Worm (Caenorhabditis elegans) whole organism, L1 larva: Measurements from ENCODE around the gene tab-1.

ENCODE experiments used
- C04F5.9 ChIP-seq: sonication (generic microtip); optimal IDR thresholded peaks from 2 replicates; lab custom pipeline; 2016; ENCODE audit warnings: missing genetic modification characterization, missing compliant biosample characterization
- C16A3.4 ChIP-seq: fragments of 150-350 bp; optimal IDR thresholded peaks from 2 replicates; lab custom pipeline; 2014; ENCODE audit warnings: missing biosample characterization, missing genetic modification characterization
- alr-1 ChIP-seq: fragments of 200-800 bp; sonication (Bioruptor generic); optimal IDR thresholded peaks from 2 replicates; lab custom pipeline; 2018; ENCODE audit warnings: borderline replicate concordance, mild to moderate bottlenecking, missing genetic modification characterization, missing compliant biosample characterization
- blmp-1 ChIP-seq: fragments of 150-350 bp; optimal IDR thresholded peaks from 2 replicates; lab custom pipeline; 2014; ENCODE audit warnings: missing biosample characterization, missing genetic modification characterization
- ceh-82 ChIP-seq, 3 experiments: fragments of 150-350 bp in 1 of 3; sonication (generic microtip) in 2 of 3; optimal IDR thresholded peaks; 2 replicates each; lab custom pipeline; 2014 to 2017; ENCODE audit warnings: missing biosample characterization in 3 of 3, missing genetic modification characterization in 3 of 3
- ceh-90 ChIP-seq: sonication (generic microtip); optimal IDR thresholded peaks from 2 replicates; lab custom pipeline; 2016; ENCODE audit warnings: missing genetic modification characterization, missing compliant biosample characterization
- ces-1 ChIP-seq: fragments of 150-350 bp; optimal IDR thresholded peaks from 2 replicates; lab custom pipeline; 2014; ENCODE audit warnings: missing biosample characterization, missing genetic modification reagents, missing genetic modification characterization
- dpl-1 ChIP-seq, 3 experiments: fragments of 150-350 bp in 2 of 3; sonication (generic microtip) in 1 of 3; optimal IDR thresholded peaks; 2 replicates each; lab custom pipeline; 2014 to 2017; ENCODE audit warnings: missing biosample characterization in 3 of 3, missing genetic modification characterization in 3 of 3, missing genetic modification reagents in 3 of 3
- dsc-1 ChIP-seq: sonication (generic microtip); optimal IDR thresholded peaks from 2 replicates; lab custom pipeline; 2016; ENCODE audit warnings: mild to moderate bottlenecking, missing genetic modification characterization, missing compliant biosample characterization
- efl-1 ChIP-seq, 4 experiments: fragments of 150-350 bp; optimal IDR thresholded peaks in 3 of 4; peaks in 1 of 4; 1 replicate in 1 of 4; 2 replicates in 3 of 4; lab custom pipeline; 2014; ENCODE audit warnings: missing biosample characterization in 2 of 4, missing genetic modification characterization in 2 of 4, missing genetic modification reagents in 2 of 4
- efl-3 ChIP-seq: fragments of 200-800 bp; sonication (Bioruptor generic); optimal IDR thresholded peaks from 2 replicates; lab custom pipeline; 2018; ENCODE audit warnings: mild to moderate bottlenecking, missing genetic modification characterization, missing compliant biosample characterization
- ets-5 ChIP-seq: fragments of 200-800 bp; sonication (Bioruptor generic); IDR thresholded peaks from 2 replicates; pipeline ENCODE4 v1.3.6; 2022; ENCODE audit warnings: missing genetic modification characterization, missing compliant biosample characterization
- fkh-10 ChIP-seq: sonication (generic microtip); optimal IDR thresholded peaks from 2 replicates; lab custom pipeline; 2017; ENCODE audit warnings: missing biosample characterization, missing genetic modification reagents, missing genetic modification characterization
- fos-1 ChIP-seq: fragments of 150-350 bp; optimal IDR thresholded peaks from 2 replicates; lab custom pipeline; 2014; ENCODE audit warnings: missing biosample characterization, missing genetic modification characterization
- grh-1 ChIP-seq: fragments of 200-800 bp; sonication (Bioruptor generic); IDR thresholded peaks from 2 replicates; pipeline ENCODE4 v1.3.6; 2022; ENCODE audit warnings: missing genetic modification reagents, missing genetic modification characterization, missing compliant biosample characterization
- hlh-4 ChIP-seq: sonication (generic microtip); optimal IDR thresholded peaks from 2 replicates; lab custom pipeline; 2016; ENCODE audit warnings: mild to moderate bottlenecking, missing genetic modification characterization, missing compliant biosample characterization
- isw-1 ChIP-seq: fragments of 200-800 bp; sonication (Bioruptor generic); IDR thresholded peaks from 2 replicates; pipeline ENCODE4 v1.3.6; 2022; ENCODE audit warnings: missing genetic modification characterization, missing compliant biosample characterization
- lin-13 ChIP-seq: fragments of 150-350 bp; optimal IDR thresholded peaks from 2 replicates; lab custom pipeline; 2014; ENCODE audit warnings: missing biosample characterization, missing genetic modification reagents, missing genetic modification characterization
- lin-14 ChIP-seq: fragments of 200-800 bp; sonication (Bioruptor generic); optimal IDR thresholded peaks from 2 replicates; lab custom pipeline; 2018; ENCODE audit warnings: mild to moderate bottlenecking, missing genetic modification characterization, moderate library complexity, missing compliant biosample characterization
- lin-15B ChIP-seq: fragments of 150-350 bp; sonication (generic microtip); optimal IDR thresholded peaks from 3 replicates; lab custom pipeline; 2014; ENCODE audit warnings: missing biosample characterization, missing genetic modification characterization
- lir-3 ChIP-seq: sonication (generic microtip); optimal IDR thresholded peaks from 2 replicates; lab custom pipeline; 2016; ENCODE audit warnings: mild to moderate bottlenecking, missing genetic modification characterization, moderate library complexity, missing compliant biosample characterization; ENCODE audit not compliant: poor library complexity
- lsy-2 ChIP-seq, 2 experiments: fragments of 150-350 bp; optimal IDR thresholded peaks; 2 replicates each; lab custom pipeline; 2014; ENCODE audit warnings: missing biosample characterization in 2 of 2, missing genetic modification characterization in 2 of 2
- mdl-1 ChIP-seq, 2 experiments: fragments of 150-350 bp; optimal IDR thresholded peaks; 2 replicates each; lab custom pipeline; 2014 to 2017; ENCODE audit warnings: missing biosample characterization in 2 of 2, missing genetic modification characterization in 2 of 2, inconsistent platforms in 1 of 2
- mef-2 ChIP-seq: fragments of 150-350 bp; optimal IDR thresholded peaks from 2 replicates; lab custom pipeline; 2014; ENCODE audit warnings: missing biosample characterization, missing genetic modification characterization
- nhr-12 ChIP-seq: sonication (generic microtip); optimal IDR thresholded peaks from 2 replicates; lab custom pipeline; 2017; ENCODE audit warnings: missing biosample characterization, missing genetic modification characterization
- nhr-237 ChIP-seq: fragments of 150-350 bp; optimal IDR thresholded peaks from 2 replicates; lab custom pipeline; 2014; ENCODE audit warnings: missing biosample characterization, missing genetic modification characterization
- nhr-71 ChIP-seq: sonication (generic microtip); optimal IDR thresholded peaks from 2 replicates; lab custom pipeline; 2016; ENCODE audit warnings: mild to moderate bottlenecking, missing genetic modification characterization, moderate library complexity, missing compliant biosample characterization
- nhr-77 ChIP-seq: fragments of 150-350 bp; optimal IDR thresholded peaks from 2 replicates; lab custom pipeline; 2014; ENCODE audit warnings: missing biosample characterization, missing genetic modification characterization
- pag-3 ChIP-seq: sonication (generic microtip); optimal IDR thresholded peaks from 2 replicates; lab custom pipeline; 2017; ENCODE audit warnings: missing genetic modification characterization, mild to moderate bottlenecking, missing compliant biosample characterization, antibody characterized with exemption, borderline replicate concordance; ENCODE audit not compliant: insufficient read depth
- rnt-1 ChIP-seq: sonication (generic microtip); optimal IDR thresholded peaks from 2 replicates; lab custom pipeline; 2016; ENCODE audit warnings: mild to moderate bottlenecking, missing genetic modification characterization, moderate library complexity, missing compliant biosample characterization
- skn-1 ChIP-seq: fragments of 150-350 bp; optimal IDR thresholded peaks from 2 replicates; lab custom pipeline; 2014; ENCODE audit warnings: missing biosample characterization, missing genetic modification characterization
- snpc-4 ChIP-seq: fragments of 150-350 bp; optimal IDR thresholded peaks from 2 replicates; lab custom pipeline; 2014; ENCODE audit warnings: missing biosample characterization, missing genetic modification characterization
- sox-4 ChIP-seq: sonication (generic microtip); optimal IDR thresholded peaks from 2 replicates; lab custom pipeline; 2016; ENCODE audit warnings: missing genetic modification characterization, missing compliant biosample characterization
- unc-62 ChIP-seq: fragments of 150-350 bp; optimal IDR thresholded peaks from 2 replicates; lab custom pipeline; 2014; ENCODE audit warnings: missing biosample characterization, missing genetic modification reagents, missing genetic modification characterization
- unc-86 ChIP-seq: sonication (generic microtip); optimal IDR thresholded peaks from 2 replicates; lab custom pipeline; 2016; ENCODE audit warnings: missing genetic modification characterization, missing compliant biosample characterization
- ztf-4 ChIP-seq: fragments of 150-350 bp; optimal IDR thresholded peaks from 2 replicates; lab custom pipeline; 2014; ENCODE audit warnings: missing biosample characterization, missing genetic modification characterization

The tab-1 gene

ce11 chrII:6783377-6783829, 19.7 kb upstream of the tab-1 start, which contains the start of gene gldi-2:
Gene gldi-2 (plus strand): TSS chrII:6783427.
- no peak for TF ChIP-seq skn-1 (tag; lab: Kevin White, UChicago)
- TF ChIP-seq dpl-1 (GFP tag; optimal IDR thresholded peaks at IDR 0.05; lab: Kevin White, UChicago), result no peak
- no peak for TF ChIP-seq efl-3 (GFP tag; lab: Kevin White, UChicago)
- no peak for TF ChIP-seq ceh-90 (tag; lab: Kevin White, UChicago)
- no peak for TF ChIP-seq lin-15B (tag; lab: Kevin White, UChicago)
- TF ChIP-seq ceh-82 (tag; optimal IDR thresholded peaks at IDR 0.05; lab: Kevin White, UChicago), result no peak
- TF ChIP-seq lir-3, result no peak
- TF ChIP-seq unc-62, result no peak
- TF ChIP-seq pag-3 (tag; lab: Kevin White, UChicago), result no peak
- no peak for TF ChIP-seq nhr-12 (tag; lab: Kevin White, UChicago)
- TF ChIP-seq snpc-4 (tag; lab: Kevin White, UChicago), result no peak
- no peak for TF ChIP-seq hlh-4 (tag; lab: Kevin White, UChicago)

- no peak for TF ChIP-seq lsy-2 (tag; optimal IDR thresholded peaks at IDR 0.05; lab: Kevin White, UChicago)
- TF ChIP-seq alr-1 (tag; lab: Kevin White, UChicago), result no peak
- TF ChIP-seq ztf-4 (tag; lab: Kevin White, UChicago), result no peak
- TF ChIP-seq C16A3.4 (tag; lab: Kevin White, UChicago), result no peak
- TF ChIP-seq lin-13 (GFP tag; lab: Kevin White, UChicago), result no peak
- TF ChIP-seq lir-3, result no peak
- TF ChIP-seq rnt-1 (tag; lab: Kevin White, UChicago), result peak; percentile 6
- TF ChIP-seq nhr-237 (tag; lab: Kevin White, UChicago), result no peak
- TF ChIP-seq ets-5, result no peak
- TF ChIP-seq grh-1 (GFP tag; lab: Robert Waterston, UW), result no peak
- no peak for TF ChIP-seq mdl-1 (tag; optimal IDR thresholded peaks at IDR 0.05; lab: Kevin White, UChicago)
- TF ChIP-seq nhr-77 (tag; lab: Kevin White, UChicago), result no peak
- no peak for TF ChIP-seq hlh-4 (tag; lab: Kevin White, UChicago)
- no peak for TF ChIP-seq sox-4
- peak; percentile 31 for TF ChIP-seq lin-14 (GFP tag; lab: Kevin White, UChicago)
- TF ChIP-seq fos-1 (tag; lab: Kevin White, UChicago), result no peak
- TF ChIP-seq isw-1, result no peak
- no peak for TF ChIP-seq unc-86 (tag; lab: Kevin White, UChicago)
- TF ChIP-seq ces-1 (GFP tag; lab: Kevin White, UChicago), result no peak
- no peak for TF ChIP-seq skn-1 (tag; lab: Kevin White, UChicago)
- TF ChIP-seq dsc-1, result no peak
- TF ChIP-seq nhr-12 (tag; lab: Kevin White, UChicago), result no peak
- no peak for TF ChIP-seq C04F5.9
- no peak for TF ChIP-seq nhr-71
- TF ChIP-seq fkh-10 (GFP tag; lab: Kevin White, UChicago), result no peak
- no peak for TF ChIP-seq efl-1 (optimal IDR thresholded peaks at IDR 0.05; lab: Kevin White, UChicago)
- TF ChIP-seq efl-1 (GFP tag; optimal IDR thresholded peaks at IDR 0.05 in 1 of 2; lab: Kevin White, UChicago), result peak in 1 of 2 experiments; percentile 9
Measured at ce11 chrII:6788672-6789298, 14.3 kb upstream of the tab-1 start, which contains the start of gene T13C2.3. Gene T13C2.3 (plus strand): TSS chrII:6789248.

- TF ChIP-seq efl-1 (optimal IDR thresholded peaks at IDR 0.05; lab: Kevin White, UChicago), result no peak
- TF ChIP-seq efl-1 (GFP tag; optimal IDR thresholded peaks at IDR 0.05 in 1 of 2; lab: Kevin White, UChicago), result no peak
- peak; percentile 52 for TF ChIP-seq blmp-1
- no peak for TF ChIP-seq mef-2 (tag; lab: Kevin White, UChicago)
- TF ChIP-seq, all 84 proteins: peak for 1
Measured at ce11 chrII:6791891-6792290, 11.2 kb upstream of the tab-1 start, which contains the start of gene T13C2.2. Gene T13C2.2 (plus strand): TSS chrII:6792191.
